Fruit fly (Drosophila melanogaster) whole organism, embryonic: ENCODE measurements around the gene neur.

ENCODE experiments used
- Adf1 ChIP-seq: fragments of 200-800 bp; sonication (Bioruptor generic); IDR thresholded peaks from 2 replicates; pipeline ENCODE4 v1.3.6; 2022; ENCODE audit warnings: missing biosample characterization, missing genetic modification characterization
- Asciz ChIP-seq: fragments of 200-800 bp; sonication (Bioruptor generic); optimal IDR thresholded peaks from 2 replicates; lab custom pipeline; 2017; ENCODE audit warnings: missing biosample characterization, mild to moderate bottlenecking, missing genetic modification characterization, missing genetic modification reagents
- CG11085 ChIP-seq: fragments of 200-800 bp; sonication (Bioruptor generic); IDR thresholded peaks from 2 replicates; pipeline ENCODE4 v1.3.6; 2022; ENCODE audit warnings: missing biosample characterization, missing genetic modification characterization
- CG12236 ChIP-seq: fragments of 200-800 bp; sonication (Bioruptor generic); optimal IDR thresholded peaks from 2 replicates; lab custom pipeline; 2016; ENCODE audit warnings: missing biosample characterization, missing genetic modification characterization
- CG14050 ChIP-seq: fragments of 200-800 bp; sonication (Bioruptor generic); IDR thresholded peaks from 3 replicates; pipeline ENCODE4 v1.3.6; 2022; ENCODE audit warnings: missing biosample characterization, missing genetic modification characterization
- CG15073 ChIP-seq: fragments of 200-800 bp; sonication (Bioruptor generic); optimal IDR thresholded peaks from 2 replicates; lab custom pipeline; 2016; ENCODE audit warnings: missing biosample characterization, missing genetic modification characterization
- CG15269 ChIP-seq: fragments of 200-800 bp; sonication (Bioruptor generic); optimal IDR thresholded peaks from 2 replicates; lab custom pipeline; 2018; ENCODE audit warnings: missing biosample characterization, mild to moderate bottlenecking, missing genetic modification characterization, moderate library complexity
- CG1529 ChIP-seq: fragments of 200-800 bp; sonication (Bioruptor generic); optimal IDR thresholded peaks from 3 replicates; lab custom pipeline; 2018; ENCODE audit warnings: missing biosample characterization, missing genetic modification characterization
- CG15514 ChIP-seq: fragments of 200-800 bp; sonication (Bioruptor generic); optimal IDR thresholded peaks from 3 replicates; lab custom pipeline; 2017; ENCODE audit warnings: missing biosample characterization, missing genetic modification characterization, mild to moderate bottlenecking, moderate library complexity, missing genetic modification reagents
- CG16813 ChIP-seq: fragments of 200-800 bp; sonication (Bioruptor generic); IDR thresholded peaks from 3 replicates; pipeline ENCODE4 v1.3.6; 2022; ENCODE audit warnings: missing biosample characterization, missing genetic modification characterization; ENCODE audit not compliant: partially characterized antibody
- CG17361 ChIP-seq: fragments of 200-800 bp; sonication (Bioruptor generic); IDR thresholded peaks from 3 replicates; pipeline ENCODE4 v1.3.6; 2022; ENCODE audit warnings: missing biosample characterization, missing genetic modification characterization
- CG1792 ChIP-seq: fragments of 200-800 bp; sonication (Bioruptor generic); optimal IDR thresholded peaks from 2 replicates; lab custom pipeline; 2016; ENCODE audit warnings: missing biosample characterization, missing genetic modification characterization
- CG18599 ChIP-seq: fragments of 200-800 bp; sonication (Bioruptor generic); optimal IDR thresholded peaks from 3 replicates; lab custom pipeline; 2017; ENCODE audit warnings: missing biosample characterization, missing genetic modification characterization, mild to moderate bottlenecking, moderate library complexity, missing genetic modification reagents
- CG18619 ChIP-seq: fragments of 200-800 bp; sonication (Bioruptor generic); optimal IDR thresholded peaks from 3 replicates; lab custom pipeline; 2017; ENCODE audit warnings: missing biosample characterization, mild to moderate bottlenecking, missing genetic modification characterization
- CG31388 ChIP-seq: fragments of 200-800 bp; sonication (Bioruptor generic); optimal IDR thresholded peaks from 2 replicates; lab custom pipeline; 2016; ENCODE audit warnings: missing biosample characterization, missing genetic modification characterization
- CG32767 ChIP-seq: fragments of 200-800 bp; sonication (Bioruptor generic); IDR thresholded peaks from 2 replicates; pipeline ENCODE4 v1.3.6; 2022; ENCODE audit warnings: missing biosample characterization, missing genetic modification characterization
- CG3407 ChIP-seq: fragments of 200-800 bp; sonication (Bioruptor generic); optimal IDR thresholded peaks from 2 replicates; lab custom pipeline; 2018; ENCODE audit warnings: missing biosample characterization, mild to moderate bottlenecking, missing genetic modification characterization
- CG34422 ChIP-seq: fragments of 200-800 bp; sonication (Bioruptor generic); IDR thresholded peaks from 3 replicates; pipeline ENCODE4 v1.3.6; 2022; ENCODE audit warnings: missing biosample characterization, missing genetic modification characterization
- CG6254 ChIP-seq: fragments of 200-800 bp; sonication (Bioruptor generic); optimal IDR thresholded peaks from 3 replicates; lab custom pipeline; 2017; ENCODE audit warnings: mild to moderate bottlenecking, missing biosample characterization, missing genetic modification reagents, missing genetic modification characterization
- CG7556 ChIP-seq: fragments of 200-800 bp; sonication (Bioruptor generic); optimal IDR thresholded peaks from 2 replicates; lab custom pipeline; 2017; ENCODE audit warnings: missing biosample characterization, mild to moderate bottlenecking, missing genetic modification characterization
- CG8924 ChIP-seq: fragments of 200-800 bp; optimal IDR thresholded peaks from 3 replicates; lab custom pipeline; 2019; ENCODE audit warnings: missing biosample characterization, mild to moderate bottlenecking, missing genetic modification characterization, moderate library complexity
- CkIIα-i1 ChIP-seq: fragments of 200-800 bp; sonication (Bioruptor generic); IDR thresholded peaks from 2 replicates; pipeline ENCODE4 v1.3.6; 2022; ENCODE audit warnings: missing biosample characterization, missing genetic modification characterization
- D ChIP-seq, 2 experiments: fragments of 200-800 bp in 1 of 2; fragments of >200 bp in 1 of 2; sonication (Bioruptor generic) in 1 of 2; optimal IDR thresholded peaks; 2 replicates in 1 of 2; 3 replicates in 1 of 2; lab custom pipeline; 2017; ENCODE audit warnings: mild to moderate bottlenecking in 1 of 2, missing biosample characterization in 1 of 2, missing genetic modification characterization in 1 of 2, missing genetic modification reagents in 1 of 2
- Dbx ChIP-seq: fragments of 200-800 bp; sonication (Bioruptor generic); IDR thresholded peaks from 3 replicates; pipeline ENCODE4 v1.3.6; 2022; ENCODE audit warnings: missing biosample characterization, missing genetic modification characterization
- Ets97D ChIP-seq: fragments of 200-800 bp; sonication (Bioruptor generic); optimal IDR thresholded peaks from 3 replicates; lab custom pipeline; 2016; ENCODE audit warnings: missing biosample characterization, missing genetic modification characterization
- Fer1 ChIP-seq: fragments of 200-800 bp; sonication (Bioruptor generic); optimal IDR thresholded peaks from 2 replicates; lab custom pipeline; 2017; ENCODE audit warnings: missing biosample characterization, mild to moderate bottlenecking, missing genetic modification characterization
- GATAe ChIP-seq: fragments of 200-800 bp; sonication (Bioruptor generic); conservative IDR thresholded peaks from 2 replicates; pipeline ENCODE4 v1.3.6; 2022; ENCODE audit warnings: missing biosample characterization, missing genetic modification characterization
- HLH54F ChIP-seq: fragments of 200-800 bp; sonication (Bioruptor generic); optimal IDR thresholded peaks from 3 replicates; lab custom pipeline; 2016; ENCODE audit warnings: missing biosample characterization, missing genetic modification characterization
- HLHmδ ChIP-seq: fragments of 200-800 bp; sonication (Bioruptor generic); optimal IDR thresholded peaks from 2 replicates; lab custom pipeline; 2018; ENCODE audit warnings: missing biosample characterization, mild to moderate bottlenecking, missing genetic modification characterization, moderate library complexity
- Hr51 ChIP-seq, 2 experiments: fragments of 200-800 bp; sonication (Bioruptor generic); optimal IDR thresholded peaks; 2 replicates in 1 of 2; 3 replicates in 1 of 2; lab custom pipeline; 2016 to 2018; ENCODE audit warnings: missing biosample characterization in 2 of 2, missing genetic modification characterization in 2 of 2, mild to moderate bottlenecking in 1 of 2, moderate library complexity in 1 of 2
- Nf-YB ChIP-seq: fragments of 200-800 bp; sonication (Bioruptor generic); optimal IDR thresholded peaks from 3 replicates; lab custom pipeline; 2019; ENCODE audit warnings: missing biosample characterization, mild to moderate bottlenecking, missing genetic modification characterization, moderate library complexity
- Oaz ChIP-seq: fragments of 200-800 bp; sonication (Bioruptor generic); IDR thresholded peaks from 2 replicates; pipeline ENCODE4 v1.3.6; 2022; ENCODE audit warnings: missing biosample characterization, missing genetic modification characterization
- Opbp ChIP-seq: fragments of 200-800 bp; sonication (Bioruptor generic); IDR thresholded peaks from 3 replicates; pipeline ENCODE4 v1.3.6; 2022; ENCODE audit warnings: missing biosample characterization, missing genetic modification characterization; ENCODE audit not compliant: partially characterized antibody
- Pdp1 ChIP-seq, 2 experiments: fragments of 200-800 bp; sonication (Bioruptor generic); optimal IDR thresholded peaks; 3 replicates each; lab custom pipeline; 2016; ENCODE audit warnings: missing biosample characterization in 2 of 2, missing genetic modification characterization in 2 of 2, mild to moderate bottlenecking in 1 of 2, moderate library complexity in 1 of 2
- Sox102F ChIP-seq: fragments of 200-800 bp; sonication (Bioruptor generic); optimal IDR thresholded peaks from 2 replicates; lab custom pipeline; 2018; ENCODE audit warnings: missing biosample characterization, mild to moderate bottlenecking, missing genetic modification characterization, moderate library complexity
- Taf1 ChIP-seq: fragments of 200-800 bp; sonication (Bioruptor generic); IDR thresholded peaks from 2 replicates; pipeline ENCODE4 v1.3.6; 2022; ENCODE audit warnings: missing biosample characterization, missing genetic modification characterization
- aop ChIP-seq: fragments of 200-800 bp; sonication (Bioruptor generic); IDR thresholded peaks from 2 replicates; pipeline ENCODE4 v1.3.6; 2022; ENCODE audit warnings: missing biosample characterization, missing genetic modification characterization
- ash1 ChIP-seq: fragments of 200-800 bp; sonication (Bioruptor generic); optimal IDR thresholded peaks from 2 replicates; lab custom pipeline; 2018; ENCODE audit warnings: missing biosample characterization, mild to moderate bottlenecking, missing genetic modification characterization
- btn ChIP-seq: fragments of 200-800 bp; sonication (Bioruptor generic); optimal IDR thresholded peaks from 2 replicates; lab custom pipeline; 2016; ENCODE audit warnings: missing biosample characterization, missing genetic modification characterization
- cwo ChIP-seq: fragments of 200-800 bp; sonication (Bioruptor generic); optimal IDR thresholded peaks from 3 replicates; lab custom pipeline; 2017; ENCODE audit warnings: missing biosample characterization, missing genetic modification characterization, mild to moderate bottlenecking, moderate library complexity, missing genetic modification reagents
- h ChIP-seq: fragments of >200 bp; optimal IDR thresholded peaks from 2 replicates; lab custom pipeline; 2017
- p53 ChIP-seq: fragments of 200-800 bp; sonication (Bioruptor generic); optimal IDR thresholded peaks from 2 replicates; lab custom pipeline; 2016; ENCODE audit warnings: missing biosample characterization, missing genetic modification characterization
- pb ChIP-seq: fragments of 200-800 bp; sonication (Bioruptor generic); optimal IDR thresholded peaks from 3 replicates; lab custom pipeline; 2016; ENCODE audit warnings: missing biosample characterization, missing genetic modification characterization
- salm ChIP-seq: fragments of 200-800 bp; sonication (Bioruptor generic); optimal IDR thresholded peaks from 2 replicates; lab custom pipeline; 2018; ENCODE audit warnings: missing biosample characterization, mild to moderate bottlenecking, missing genetic modification characterization
- tin ChIP-seq: fragments of 200-800 bp; sonication (Bioruptor generic); optimal IDR thresholded peaks from 3 replicates; lab custom pipeline; 2016; ENCODE audit warnings: missing biosample characterization, missing genetic modification characterization
- tll ChIP-seq, 2 experiments: fragments of 200-800 bp in 1 of 2; fragments of >200 bp in 1 of 2; sonication (Bioruptor generic) in 1 of 2; optimal IDR thresholded peaks; 2 replicates each; lab custom pipeline; 2017 to 2019; ENCODE audit warnings: missing biosample characterization in 2 of 2, missing genetic modification characterization in 2 of 2, mild to moderate bottlenecking in 1 of 2, moderate library complexity in 1 of 2
- wdn ChIP-seq: fragments of 200-800 bp; sonication (Bioruptor generic); IDR thresholded peaks from 2 replicates; pipeline ENCODE4 v1.3.6; 2022; ENCODE audit warnings: missing biosample characterization, missing genetic modification characterization

neur gene

dm6 chr3R:9055119-9056105 is 16.1 kb upstream of the neur start (continued):
- TF ChIP-seq salm (tag; lab: Kevin White, UChicago) (peak; percentile 88), CG31388 (peak; percentile 82), tll (GFP tag; optimal IDR thresholded peaks at IDR 0.05; lab: Kevin White, UChicago) (no peak), Adf1 (GFP tag; lab: Robert Waterston, UW) (no peak), CG32767 (GFP tag; lab: Robert Waterston, UW) (no peak), pb (GFP tag; lab: Kevin White, UChicago) (peak; percentile 81), CG1529 (GFP tag; lab: Kevin White, UChicago) (peak; percentile 84), CG3407 (peak; percentile 83), GATAe (GFP tag; lab: Robert Waterston, UW) (no peak), Sox102F (GFP tag; lab: Kevin White, UChicago) (peak; percentile 95), CG15073 (GFP tag; lab: Kevin White, UChicago) (peak; percentile 47), tin (GFP tag; lab: Kevin White, UChicago) (peak; percentile 86), aop (GFP tag; lab: Robert Waterston, UW) (no peak), CG14050 (GFP tag; lab: Robert Waterston, UW) (no peak), Asciz (peak; percentile 92), Ets97D (GFP tag; lab: Kevin White, UChicago) (peak; percentile 76), CkIIα-i1 (GFP tag; lab: Robert Waterston, UW) (no peak), Oaz (GFP tag; lab: Robert Waterston, UW) (no peak), CG16813 (no peak), Opbp (GFP tag; lab: Robert Waterston, UW) (no peak), Fer1 (GFP tag; lab: Kevin White, UChicago) (peak; percentile 96), CG34422 (no peak), p53 (GFP tag; lab: Kevin White, UChicago) (peak; percentile 38), cwo (GFP tag; lab: Kevin White, UChicago) (peak; percentile 86), HLHmδ (GFP tag; lab: Kevin White, UChicago) (no peak), CG8924 (tag; lab: Kevin White, UChicago) (peak; percentile 95), ash1 (no peak), h (lab: Kevin White, UChicago) (no peak), Pdp1 (GFP tag; optimal IDR thresholded peaks at IDR 0.05; lab: Kevin White, UChicago) (peak; percentile 77 to 92), Hr51 (GFP tag; optimal IDR thresholded peaks at IDR 0.05; lab: Kevin White, UChicago) (peak; percentile 66 to 95), Taf1 (GFP tag; lab: Robert Waterston, UW) (no peak), CG11085 (no peak), CG17361 (GFP tag; lab: Robert Waterston, UW) (no peak), CG1792 (peak; percentile 62), Nf-YB (GFP tag; lab: Kevin White, UChicago) (peak; percentile 83), CG12236 (GFP tag; lab: Kevin White, UChicago) (peak; percentile 33), CG15269 (tag; lab: Kevin White, UChicago) (peak; percentile 95), CG7556 (peak; percentile 89), CG6254 (GFP tag; lab: Kevin White, UChicago) (peak; percentile 87), CG18619 (GFP tag; lab: Kevin White, UChicago) (peak; percentile 91), wdn (GFP tag; lab: Robert Waterston, UW) (no peak), D (optimal IDR thresholded peaks at IDR 0.05; lab: Kevin White, UChicago) (no peak), D (GFP tag; optimal IDR thresholded peaks at IDR 0.05; lab: Kevin White, UChicago) (peak; percentile 89), btn (GFP tag; lab: Kevin White, UChicago) (peak; percentile 14), CG18599 (GFP tag; lab: Kevin White, UChicago) (peak; percentile 96), Dbx (GFP tag; lab: Robert Waterston, UW) (no peak), CG15514 (GFP tag; lab: Kevin White, UChicago) (peak; percentile 86), HLH54F (GFP tag; lab: Kevin White, UChicago) (peak; percentile 73)
